Fruit fly (Drosophila melanogaster): ENCODE measurements around the gene CG2839.

DNA sequence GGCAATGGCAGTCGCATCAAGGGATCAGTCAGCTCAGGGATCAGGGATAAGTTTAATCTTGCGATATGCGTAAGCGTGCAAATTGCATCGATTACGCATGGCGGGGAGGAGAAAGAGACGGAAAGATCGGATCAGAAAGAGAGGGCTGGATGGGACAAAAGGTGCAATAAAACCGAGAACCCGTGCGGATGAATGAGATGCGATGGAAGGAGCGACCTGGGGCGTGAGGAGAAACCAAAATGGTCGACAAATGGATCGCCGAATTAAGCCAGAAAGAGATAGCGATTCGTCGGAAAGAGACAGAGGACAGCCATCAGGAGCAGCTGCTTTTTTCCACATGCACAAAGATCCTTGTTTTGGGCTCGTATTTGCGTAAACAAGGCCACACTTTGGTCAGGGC lies 27.7 kb upstream of the CG2839 start:
- no peak for TF ChIP-seq CG8478 (optimal IDR thresholded peaks at IDR 0.05)
- TF ChIP-seq CTCF (optimal IDR thresholded peaks at IDR 0.05), result no peak
